Worm (Caenorhabditis elegans): ENCODE data around the gene Y27F2A.11.
"Not testable (repeated sequence)": the region's sequence is repeated elsewhere in the genome, so short reads cannot be mapped to it uniquely, and the experiment has no call there.

Gene Y27F2A.11

DNA sequence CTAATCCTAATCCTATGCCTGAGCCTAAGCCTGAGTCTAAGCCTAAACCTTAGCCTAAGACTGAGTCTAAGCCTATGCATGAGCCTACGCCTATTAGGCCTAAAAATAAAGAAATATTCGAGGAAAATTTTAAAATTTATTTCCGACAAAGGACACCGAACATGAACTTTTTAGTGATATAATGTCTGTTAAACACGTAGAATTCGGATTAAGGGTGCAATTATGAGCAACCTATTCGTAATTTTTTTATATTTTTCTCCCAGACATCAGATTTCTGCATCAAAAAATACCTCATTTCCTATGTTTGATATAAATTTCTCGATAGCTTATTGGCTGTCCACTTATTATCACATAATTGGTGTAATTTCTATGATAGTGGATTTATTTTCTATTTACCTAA, at the start of gene Y27F2A.11:
Y27F2A.11 (plus strand) TSS at position 301 of the 400 bp plus-strand sequence.
- TF ChIP-seq M03D4.4 (tag; optimal IDR thresholded peaks at IDR 0.05); sem-2 (GFP tag; optimal IDR thresholded peaks at IDR 0.05); ham-2 (GFP tag; optimal IDR thresholded peaks at IDR 0.05): not testable (repeated sequence)

ce11 chrII:3142855-3143254, 46.3 kb upstream of the Y27F2A.11 start, which contains the start of gene sri-42:
Gene sri-42 (minus strand): TSS chrII:3142955.
- TF ChIP-seq lin-32 (GFP tag; optimal IDR thresholded peaks at IDR 0.05); nhr-2 (tag; optimal IDR thresholded peaks at IDR 0.05); ceh-83 (GFP tag; optimal IDR thresholded peaks at IDR 0.05): not testable (repeated sequence)

- not testable (repeated sequence) for TF ChIP-seq ceh-83, sem-2, tbx-8 (GFP tag; optimal IDR thresholded peaks at IDR 0.05)
Observed at ce11 chrII:3144552-3144951, 44.6 kb upstream of the Y27F2A.11 start, which contains the start of gene sri-43. Gene sri-43 (minus strand): TSS chrII:3144652.

DNA sequence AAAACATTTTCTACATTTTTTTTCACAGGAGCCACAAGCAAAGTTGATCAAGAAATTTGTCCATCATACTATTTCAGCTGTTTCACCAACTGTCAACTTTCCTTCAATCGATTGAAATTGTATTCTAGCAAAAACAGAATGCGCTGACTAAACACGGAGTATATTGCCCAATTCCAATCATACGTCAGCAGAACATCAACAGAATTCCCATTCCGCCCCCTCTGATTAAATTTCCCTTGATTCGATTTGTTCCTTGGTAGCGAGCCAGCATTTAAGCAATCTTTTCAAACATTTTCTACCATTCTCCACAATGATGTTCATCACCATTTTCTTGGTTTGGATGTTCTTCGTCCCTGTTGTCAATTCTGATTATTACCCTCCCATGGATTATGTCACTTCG, 43.3 kb upstream of the Y27F2A.11 start, which contains the start of gene T10D4.15:
T10D4.15 (plus strand) TSS at position 301 of the 400 bp plus-strand sequence.
- TF ChIP-seq mab-5 (tag; optimal IDR thresholded peaks at IDR 0.05) (no peak), elt-3 (tag; optimal IDR thresholded peaks at IDR 0.05) (no peak), ceh-39 (tag; optimal IDR thresholded peaks at IDR 0.05) (no peak), ces-1 (GFP tag; optimal IDR thresholded peaks at IDR 0.05) (no peak), cnd-1 (tag; optimal IDR thresholded peaks at IDR 0.05) (no peak), nhr-76 (tag; optimal IDR thresholded peaks at IDR 0.05) (no peak), sptf-1 (tag; optimal IDR thresholded peaks at IDR 0.05) (no peak), snpc-4 (tag; optimal IDR thresholded peaks at IDR 0.05) (no peak), nhr-12 (tag; optimal IDR thresholded peaks at IDR 0.05) (no peak), tbx-8 (GFP tag; optimal IDR thresholded peaks at IDR 0.05) (no peak)

ce11 chrII:3148404-3148803, 40.7 kb upstream of the Y27F2A.11 start:
- TF ChIP-seq elt-3 (tag; optimal IDR thresholded peaks at IDR 0.05) (no peak), lsy-2 (tag; optimal IDR thresholded peaks at IDR 0.05) (no peak), mep-1 (tag; optimal IDR thresholded peaks at IDR 0.05) (no peak), nhr-76 (tag; optimal IDR thresholded peaks at IDR 0.05) (no peak), ceh-83 (GFP tag; optimal IDR thresholded peaks at IDR 0.05) (no peak), unc-39 (tag; optimal IDR thresholded peaks at IDR 0.05) (no peak)

- no peak for TF ChIP-seq unc-39 (tag; optimal IDR thresholded peaks at IDR 0.05)
Observed at ce11 chrII:3149521-3150190, 39.5 kb upstream of the Y27F2A.11 start, which contains the start of the genes T10D4.11 and T10D4.1. Gene T10D4.11 (minus strand): TSS chrII:3149621. Gene T10D4.1 (plus strand): TSS chrII:3150140.

DNA sequence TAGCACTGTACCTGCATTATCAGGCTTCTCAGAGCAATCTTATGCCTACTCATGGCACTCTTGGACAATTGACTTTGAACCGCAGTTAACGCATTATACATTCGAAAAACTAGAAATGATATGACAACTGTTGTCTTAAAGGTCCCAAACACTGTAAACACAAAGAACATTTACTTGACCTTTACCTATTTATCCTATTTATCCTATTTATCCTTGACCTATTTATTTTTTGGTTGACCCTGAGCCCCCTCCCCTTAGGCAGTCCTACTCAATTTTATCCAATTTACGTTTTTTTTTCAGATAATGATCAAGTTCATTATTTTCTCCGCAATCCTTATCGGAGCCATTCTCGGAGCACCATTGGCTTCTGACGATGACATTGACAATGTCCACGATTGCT, 37.5 kb upstream of the Y27F2A.11 start, which contains the start of the genes T10D4.14 and T10D4.19:
T10D4.14 (minus strand) TSS at position 101 of the 400 bp plus-strand sequence.
T10D4.19 (plus strand) TSS at position 304 of the 400 bp plus-strand sequence.
- no peak for TF ChIP-seq nhr-2 (tag; optimal IDR thresholded peaks at IDR 0.05)
- no peak for TF ChIP-seq ztf-11 (tag; optimal IDR thresholded peaks at IDR 0.05)
- TF ChIP-seq drap-1 (GFP tag; optimal IDR thresholded peaks at IDR 0.05), result no peak
- no peak for TF ChIP-seq ceh-43 (GFP tag; optimal IDR thresholded peaks at IDR 0.05)
- TF ChIP-seq lin-13 (tag; optimal IDR thresholded peaks at IDR 0.05), result no peak
- no peak for TF ChIP-seq ham-2 (GFP tag; optimal IDR thresholded peaks at IDR 0.05)
- TF ChIP-seq ceh-83 (GFP tag; optimal IDR thresholded peaks at IDR 0.05), result no peak
- TF ChIP-seq nhr-28 (tag; optimal IDR thresholded peaks at IDR 0.05), result no peak
- no peak for TF ChIP-seq ceh-39 (tag; optimal IDR thresholded peaks at IDR 0.05)
- no peak for TF ChIP-seq mab-5 (tag; optimal IDR thresholded peaks at IDR 0.05)
- TF ChIP-seq M03D4.4 (tag; optimal IDR thresholded peaks at IDR 0.05), result no peak
- TF ChIP-seq tbx-8 (GFP tag; optimal IDR thresholded peaks at IDR 0.05), result no peak
- TF ChIP-seq sptf-1 (tag; optimal IDR thresholded peaks at IDR 0.05), result no peak
- TF ChIP-seq blmp-1 (tag; optimal IDR thresholded peaks at IDR 0.05), result no peak
- TF ChIP-seq nhr-76 (tag; optimal IDR thresholded peaks at IDR 0.05), result no peak
- no peak for TF ChIP-seq ces-1 (GFP tag; optimal IDR thresholded peaks at IDR 0.05)
- no peak for TF ChIP-seq sem-2 (GFP tag; optimal IDR thresholded peaks at IDR 0.05)

Data from whole organism, mixed stage, embryonic.